Worm (Caenorhabditis elegans): ENCODE data around the gene C07A12.2.

Gene C07A12.2

DNA sequence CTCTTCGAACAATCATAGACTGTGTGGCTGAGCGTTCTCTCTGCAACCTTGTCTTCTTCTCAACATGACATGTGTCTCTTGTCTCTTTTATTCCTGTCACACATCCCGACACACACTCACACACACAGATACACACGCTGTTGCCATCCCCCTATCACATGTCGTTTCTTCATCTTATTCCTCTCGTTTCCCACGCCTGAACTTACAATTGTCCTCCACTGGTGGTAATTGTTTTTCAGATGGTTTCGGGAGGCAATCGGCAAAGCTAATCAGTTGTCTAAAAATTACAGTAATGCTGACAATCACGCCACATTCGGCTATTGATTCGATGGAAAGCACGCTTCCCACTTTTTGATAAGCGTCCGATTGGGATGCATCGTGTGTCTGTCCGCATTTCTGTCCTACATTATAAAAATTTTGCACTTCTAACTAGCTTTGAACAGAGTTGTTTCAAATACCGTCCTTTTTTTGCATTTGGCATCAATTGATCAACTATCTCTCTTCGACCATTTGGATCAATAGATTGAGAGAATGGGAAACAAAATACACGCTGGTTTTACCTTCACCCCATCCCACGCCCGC is 12.4 kb upstream of the C07A12.2 start, which contains the start of gene nhr-35:
nhr-35 (plus strand) TSS at position 532 of the 582 bp plus-strand sequence.
- TF ChIP-seq nhr-90 (tag; optimal IDR thresholded peaks at IDR 0.05; ENCODE audit: poor library complexity) (peak; percentile 66), zip-4 (GFP tag; optimal IDR thresholded peaks at IDR 0.05) (no peak), nhr-19 (GFP tag; conservative IDR thresholded peaks at IDR 0.05) (peak; percentile 75), elt-3 (tag; optimal IDR thresholded peaks at IDR 0.05) (peak in 5 of 6 experiments; percentile 27 to 84 (median 74)), C16A3.4 (tag; optimal IDR thresholded peaks at IDR 0.05) (peak; percentile 59), nhr-77 (tag; optimal IDR thresholded peaks at IDR 0.05) (no peak), lsy-2 (tag; optimal IDR thresholded peaks at IDR 0.05) (peak; percentile 37 to 62), irx-1 (tag; optimal IDR thresholded peaks at IDR 0.05) (peak; percentile 50), nhr-85 (tag) (peak; percentile 92), snu-23 (GFP tag; optimal IDR thresholded peaks at IDR 0.05) (peak; percentile 87), tbx-2 (tag; optimal IDR thresholded peaks at IDR 0.05) (peak; percentile 66), lin-35 (GFP tag; optimal IDR thresholded peaks at IDR 0.05) (peak in 1 of 2 experiments; percentile 82), fkh-8 (tag; optimal IDR thresholded peaks at IDR 0.05) (no peak), swsn-7 (tag; optimal IDR thresholded peaks at IDR 0.05) (peak; percentile 26), dpl-1 (GFP tag; optimal IDR thresholded peaks at IDR 0.05) (peak in 1 of 3 experiments; percentile 17), nhr-11 (tag; optimal IDR thresholded peaks at IDR 0.05) (peak; percentile 23), nhr-71 (tag; optimal IDR thresholded peaks at IDR 0.05) (peak; percentile 79), blmp-1 (tag; optimal IDR thresholded peaks at IDR 0.05) (peak; percentile 66), sup-37 (GFP tag; optimal IDR thresholded peaks at IDR 0.05) (peak; percentile 3), F16B12.6 (tag; optimal IDR thresholded peaks at IDR 0.05) (no peak), nhr-84 (tag; optimal IDR thresholded peaks at IDR 0.05) (no peak), elt-2 (tag; optimal IDR thresholded peaks at IDR 0.05) (peak; percentile 85), ceh-82 (tag; optimal IDR thresholded peaks at IDR 0.05) (no peak), jun-1 (tag; optimal IDR thresholded peaks at IDR 0.05) (peak; percentile 72), unc-62 (GFP tag; optimal IDR thresholded peaks at IDR 0.05) (no peak), unc-130 (tag; optimal IDR thresholded peaks at IDR 0.05) (peak; percentile 94), ama-1 (optimal IDR thresholded peaks at IDR 0.05) (peak; percentile 29), xbp-1 (tag; optimal IDR thresholded peaks at IDR 0.05) (peak; percentile 84), nhr-47 (tag; optimal IDR thresholded peaks at IDR 0.05) (peak; percentile 29), C04F5.9 (tag; optimal IDR thresholded peaks at IDR 0.05) (no peak), mdl-1 (tag; optimal IDR thresholded peaks at IDR 0.05) (peak in 1 of 2 experiments; percentile 93), ets-5 (GFP tag; IDR thresholded peaks at IDR 0.05) (no peak), rnt-1 (tag; optimal IDR thresholded peaks at IDR 0.05) (peak; percentile 72), lin-14 (GFP tag; optimal IDR thresholded peaks at IDR 0.05) (peak; percentile 95), lir-3 (tag; optimal IDR thresholded peaks at IDR 0.05; ENCODE audit: poor library complexity) (no peak), fkh-4 (tag; optimal IDR thresholded peaks at IDR 0.05; ENCODE audit: borderline replicate concordance) (no peak), ztf-4 (tag; optimal IDR thresholded peaks at IDR 0.05) (peak; percentile 59), unc-86 (tag; optimal IDR thresholded peaks at IDR 0.05) (no peak), pqm-1 (tag; optimal IDR thresholded peaks at IDR 0.05) (no peak), efl-1 (optimal IDR thresholded peaks at IDR 0.05) (peak in 1 of 2 experiments; percentile 15), efl-1 (GFP tag; optimal IDR thresholded peaks at IDR 0.05 in 1 of 2) (peak; percentile 11 to 55), nhr-20 (tag; optimal IDR thresholded peaks at IDR 0.05) (peak; percentile 97), mep-1 (tag; optimal IDR thresholded peaks at IDR 0.05) (peak; percentile 53)

DNA sequence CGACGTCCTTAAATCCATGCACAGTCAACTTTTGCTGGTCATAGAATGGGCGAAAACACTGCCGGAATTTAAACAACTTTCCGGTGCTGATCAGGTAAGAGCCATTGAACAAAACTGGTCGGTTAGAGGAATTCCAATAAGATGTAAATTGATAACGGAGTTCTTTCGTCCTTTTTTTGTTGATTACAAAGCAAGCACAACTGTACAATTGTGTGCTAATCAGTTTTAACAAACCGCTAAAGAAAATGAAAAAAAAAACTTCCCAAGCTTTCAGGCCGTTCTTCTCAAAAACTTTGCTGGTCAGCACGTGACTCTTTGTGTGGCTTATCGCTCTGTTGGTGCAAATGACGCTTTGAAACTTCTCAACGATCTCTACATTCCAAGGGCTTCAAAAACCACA is 10.5 kb upstream of the C07A12.2 start:
- TF ChIP-seq efl-1 (optimal IDR thresholded peaks at IDR 0.05) (no peak), efl-1 (GFP tag; optimal IDR thresholded peaks at IDR 0.05 in 1 of 2) (peak in 1 of 2 experiments; percentile 67), lin-15B (tag; optimal IDR thresholded peaks at IDR 0.05) (no peak), elt-2 (tag; optimal IDR thresholded peaks at IDR 0.05) (peak; percentile 34)
